Worm (Caenorhabditis elegans) whole organism, L1 larva: ENCODE results near the gene wrt-4.
A peak's percentile ranks its signal among the peaks of the same experiment; 100 is the strongest.

Experiments
- C16A3.4 ChIP-seq: fragments of 150-350 bp; optimal IDR thresholded peaks from 2 replicates; lab custom pipeline; 2014; ENCODE audit warnings: missing biosample characterization, missing genetic modification characterization
- F16B12.6 ChIP-seq: fragments of 150-350 bp; optimal IDR thresholded peaks from 2 replicates; lab custom pipeline; 2014; ENCODE audit warnings: missing biosample characterization, missing genetic modification characterization
- aha-1 ChIP-seq: fragments of 150-350 bp; optimal IDR thresholded peaks from 2 replicates; lab custom pipeline; 2014; ENCODE audit warnings: missing biosample characterization, missing genetic modification characterization
- alr-1 ChIP-seq: fragments of 200-800 bp; sonication (Bioruptor generic); optimal IDR thresholded peaks from 2 replicates; lab custom pipeline; 2018; ENCODE audit warnings: borderline replicate concordance, mild to moderate bottlenecking, missing genetic modification characterization, missing compliant biosample characterization
- aly-2 ChIP-seq: fragments of 150-350 bp; optimal IDR thresholded peaks from 2 replicates; lab custom pipeline; 2014; ENCODE audit warnings: missing biosample characterization, missing genetic modification characterization
- ama-1 ChIP-seq: fragments of 150-350 bp; optimal IDR thresholded peaks from 2 replicates; lab custom pipeline; 2014
- ceh-8 ChIP-seq: fragments of 200-800 bp; sonication (Bioruptor generic); optimal IDR thresholded peaks from 2 replicates; lab custom pipeline; 2018; ENCODE audit warnings: mild to moderate bottlenecking, missing genetic modification characterization, moderate library complexity, missing compliant biosample characterization
- ceh-82 ChIP-seq, 3 experiments: fragments of 150-350 bp in 1 of 3; sonication (generic microtip) in 2 of 3; optimal IDR thresholded peaks; 2 replicates each; lab custom pipeline; 2014 to 2017; ENCODE audit warnings: missing biosample characterization in 3 of 3, missing genetic modification characterization in 3 of 3
- ceh-88 ChIP-seq: fragments of 200-800 bp; sonication (Bioruptor generic); IDR thresholded peaks from 2 replicates; pipeline ENCODE4 v1.3.6; 2022; ENCODE audit warnings: missing genetic modification characterization, missing compliant biosample characterization
- ces-1 ChIP-seq: fragments of 150-350 bp; optimal IDR thresholded peaks from 2 replicates; lab custom pipeline; 2014; ENCODE audit warnings: missing biosample characterization, missing genetic modification reagents, missing genetic modification characterization
- dpl-1 ChIP-seq, 3 experiments: fragments of 150-350 bp in 2 of 3; sonication (generic microtip) in 1 of 3; optimal IDR thresholded peaks; 2 replicates each; lab custom pipeline; 2014 to 2017; ENCODE audit warnings: missing biosample characterization in 3 of 3, missing genetic modification characterization in 3 of 3, missing genetic modification reagents in 3 of 3
- egl-13 ChIP-seq: sonication (generic microtip); optimal IDR thresholded peaks from 2 replicates; lab custom pipeline; 2016; ENCODE audit warnings: missing genotype, missing genetic modification reagents, missing genetic modification characterization, missing compliant biosample characterization
- egl-27 ChIP-seq, 2 experiments: fragments of 150-350 bp in 1 of 2; sonication (generic microtip); optimal IDR thresholded peaks; 3 replicates each; lab custom pipeline; 2017 to 2018; ENCODE audit warnings: missing biosample characterization in 2 of 2, missing genetic modification characterization in 2 of 2, missing genetic modification reagents in 2 of 2
- ets-5 ChIP-seq: fragments of 200-800 bp; sonication (Bioruptor generic); IDR thresholded peaks from 2 replicates; pipeline ENCODE4 v1.3.6; 2022; ENCODE audit warnings: missing genetic modification characterization, missing compliant biosample characterization
- fkh-4 ChIP-seq: sonication (generic microtip); optimal IDR thresholded peaks from 2 replicates; lab custom pipeline; 2016; ENCODE audit warnings: missing compliant biosample characterization, missing genetic modification characterization, borderline replicate concordance
- fkh-8 ChIP-seq: sonication (generic microtip); optimal IDR thresholded peaks from 2 replicates; lab custom pipeline; 2016; ENCODE audit warnings: mild to moderate bottlenecking, missing genetic modification characterization, missing compliant biosample characterization
- grh-1 ChIP-seq: fragments of 200-800 bp; sonication (Bioruptor generic); IDR thresholded peaks from 2 replicates; pipeline ENCODE4 v1.3.6; 2022; ENCODE audit warnings: missing genetic modification reagents, missing genetic modification characterization, missing compliant biosample characterization
- hlh-17 ChIP-seq: fragments of 200-800 bp; sonication (Bioruptor generic); optimal IDR thresholded peaks from 2 replicates; lab custom pipeline; 2018; ENCODE audit warnings: missing genetic modification characterization, mild to moderate bottlenecking, missing compliant biosample characterization, moderate library complexity, borderline replicate concordance
- hlh-4 ChIP-seq: sonication (generic microtip); optimal IDR thresholded peaks from 2 replicates; lab custom pipeline; 2016; ENCODE audit warnings: mild to moderate bottlenecking, missing genetic modification characterization, missing compliant biosample characterization
- hpl-2 ChIP-seq: fragments of 150-350 bp; optimal IDR thresholded peaks from 2 replicates; lab custom pipeline; 2014; ENCODE audit warnings: missing biosample characterization, missing genetic modification reagents, missing genetic modification characterization
- irx-1 ChIP-seq: sonication (generic microtip); optimal IDR thresholded peaks from 2 replicates; lab custom pipeline; 2016; ENCODE audit warnings: missing genetic modification characterization, missing compliant biosample characterization
- isw-1 ChIP-seq: fragments of 200-800 bp; sonication (Bioruptor generic); IDR thresholded peaks from 2 replicates; pipeline ENCODE4 v1.3.6; 2022; ENCODE audit warnings: missing genetic modification characterization, missing compliant biosample characterization
- jun-1 ChIP-seq: fragments of 150-350 bp; optimal IDR thresholded peaks from 2 replicates; lab custom pipeline; 2014; ENCODE audit warnings: missing biosample characterization, missing genetic modification reagents, missing genetic modification characterization
- lin-13 ChIP-seq: fragments of 150-350 bp; optimal IDR thresholded peaks from 2 replicates; lab custom pipeline; 2014; ENCODE audit warnings: missing biosample characterization, missing genetic modification reagents, missing genetic modification characterization
- lin-15B ChIP-seq: fragments of 150-350 bp; sonication (generic microtip); optimal IDR thresholded peaks from 3 replicates; lab custom pipeline; 2014; ENCODE audit warnings: missing biosample characterization, missing genetic modification characterization
- lin-35 ChIP-seq, 2 experiments: fragments of 150-350 bp; optimal IDR thresholded peaks; 2 replicates each; lab custom pipeline; 2014; ENCODE audit warnings: missing biosample characterization in 2 of 2, missing genetic modification characterization in 2 of 2, missing genetic modification reagents in 2 of 2
- lin-39 ChIP-seq: fragments of 150-350 bp; optimal IDR thresholded peaks from 2 replicates; lab custom pipeline; 2014; ENCODE audit warnings: missing biosample characterization, missing genetic modification reagents, missing genetic modification characterization
- lir-3 ChIP-seq: sonication (generic microtip); optimal IDR thresholded peaks from 2 replicates; lab custom pipeline; 2016; ENCODE audit warnings: mild to moderate bottlenecking, missing genetic modification characterization, moderate library complexity, missing compliant biosample characterization; ENCODE audit not compliant: poor library complexity
- lsy-2 ChIP-seq, 2 experiments: fragments of 150-350 bp; optimal IDR thresholded peaks; 2 replicates each; lab custom pipeline; 2014; ENCODE audit warnings: missing biosample characterization in 2 of 2, missing genetic modification characterization in 2 of 2
- mab-9 ChIP-seq: fragments of 200-800 bp; sonication (Bioruptor generic); IDR thresholded peaks from 2 replicates; pipeline ENCODE4 v1.3.6; 2022; ENCODE audit warnings: missing genetic modification reagents, missing genetic modification characterization, missing compliant biosample characterization
- mdl-1 ChIP-seq, 2 experiments: fragments of 150-350 bp; optimal IDR thresholded peaks; 2 replicates each; lab custom pipeline; 2014 to 2017; ENCODE audit warnings: missing biosample characterization in 2 of 2, missing genetic modification characterization in 2 of 2, inconsistent platforms in 1 of 2
- mep-1 ChIP-seq: fragments of 150-350 bp; optimal IDR thresholded peaks from 2 replicates; lab custom pipeline; 2014; ENCODE audit warnings: missing biosample characterization, missing genetic modification characterization
- nhr-11 ChIP-seq: fragments of 150-350 bp; optimal IDR thresholded peaks from 2 replicates; lab custom pipeline; 2014; ENCODE audit warnings: missing biosample characterization, missing genetic modification characterization
- nhr-12 ChIP-seq: sonication (generic microtip); optimal IDR thresholded peaks from 2 replicates; lab custom pipeline; 2017; ENCODE audit warnings: missing biosample characterization, missing genetic modification characterization
- nhr-19 ChIP-seq: fragments of 200-800 bp; sonication (Bioruptor generic); conservative IDR thresholded peaks from 2 replicates; pipeline ENCODE4 v1.3.6; 2022; ENCODE audit warnings: missing genetic modification characterization, missing compliant biosample characterization
- nhr-20 ChIP-seq: sonication (generic microtip); optimal IDR thresholded peaks from 2 replicates; lab custom pipeline; 2016; ENCODE audit warnings: mild to moderate bottlenecking, missing genetic modification characterization, missing compliant biosample characterization
- nhr-237 ChIP-seq: fragments of 150-350 bp; optimal IDR thresholded peaks from 2 replicates; lab custom pipeline; 2014; ENCODE audit warnings: missing biosample characterization, missing genetic modification characterization
- nhr-71 ChIP-seq: sonication (generic microtip); optimal IDR thresholded peaks from 2 replicates; lab custom pipeline; 2016; ENCODE audit warnings: mild to moderate bottlenecking, missing genetic modification characterization, moderate library complexity, missing compliant biosample characterization
- nhr-76 ChIP-seq: sonication (generic microtip); optimal IDR thresholded peaks from 2 replicates; lab custom pipeline; 2017; ENCODE audit warnings: missing biosample characterization, missing genetic modification characterization
- nhr-77 ChIP-seq: fragments of 150-350 bp; optimal IDR thresholded peaks from 2 replicates; lab custom pipeline; 2014; ENCODE audit warnings: missing biosample characterization, missing genetic modification characterization
- nhr-85 ChIP-seq: sonication (generic microtip); peaks from one replicate; lab custom pipeline; 2016; ENCODE audit warnings: missing genetic modification characterization, inconsistent platforms, missing compliant biosample characterization
- nhr-90 ChIP-seq: sonication (generic microtip); optimal IDR thresholded peaks from 2 replicates; lab custom pipeline; 2016; ENCODE audit warnings: mild to moderate bottlenecking, missing genetic modification characterization, missing compliant biosample characterization; ENCODE audit not compliant: poor library complexity
- pqm-1 ChIP-seq: sonication (generic microtip); optimal IDR thresholded peaks from 3 replicates; lab custom pipeline; 2017; ENCODE audit warnings: missing biosample characterization, missing genetic modification characterization
- snu-23 ChIP-seq: sonication (generic microtip); optimal IDR thresholded peaks from 2 replicates; lab custom pipeline; 2016; ENCODE audit warnings: missing genetic modification characterization, missing compliant biosample characterization
- sptf-1 ChIP-seq: fragments of 150-350 bp; optimal IDR thresholded peaks from 2 replicates; lab custom pipeline; 2014; ENCODE audit warnings: missing biosample characterization, missing genetic modification characterization
- swsn-7 ChIP-seq: sonication (generic microtip); optimal IDR thresholded peaks from 2 replicates; lab custom pipeline; 2016; ENCODE audit warnings: missing genetic modification characterization, missing compliant biosample characterization
- tbx-2 ChIP-seq: sonication (generic microtip); optimal IDR thresholded peaks from 2 replicates; lab custom pipeline; 2016; ENCODE audit warnings: missing genetic modification characterization, missing compliant biosample characterization
- tlp-1 ChIP-seq: fragments of 150-350 bp; optimal IDR thresholded peaks from 2 replicates; lab custom pipeline; 2014; ENCODE audit warnings: missing biosample characterization, missing genetic modification characterization
- unc-130 ChIP-seq: fragments of 150-350 bp; optimal IDR thresholded peaks from 2 replicates; lab custom pipeline; 2017; ENCODE audit warnings: missing biosample characterization, missing genetic modification characterization, inconsistent platforms
- unc-30 ChIP-seq: sonication (generic microtip); optimal IDR thresholded peaks from 2 replicates; lab custom pipeline; 2017; ENCODE audit warnings: missing biosample characterization, missing genetic modification characterization
- unc-86 ChIP-seq: sonication (generic microtip); optimal IDR thresholded peaks from 2 replicates; lab custom pipeline; 2016; ENCODE audit warnings: missing genetic modification characterization, missing compliant biosample characterization
- unc-98 ChIP-seq: fragments of 200-800 bp; sonication (Bioruptor generic); IDR thresholded peaks from 2 replicates; pipeline ENCODE4 v1.3.6; 2022; ENCODE audit warnings: missing genetic modification characterization, missing compliant biosample characterization
- zag-1 ChIP-seq: fragments of 150-350 bp; optimal IDR thresholded peaks from 2 replicates; lab custom pipeline; 2014; ENCODE audit warnings: missing biosample characterization, missing genetic modification characterization
- zip-4 ChIP-seq: fragments of 200-800 bp; sonication (Bioruptor generic); optimal IDR thresholded peaks from 2 replicates; lab custom pipeline; 2018; ENCODE audit warnings: mild to moderate bottlenecking, missing genetic modification characterization, moderate library complexity, missing compliant biosample characterization

The wrt-4 gene

ce11 chrX:15741852-15742251 lies 15.2 kb downstream of the wrt-4 start (continued):
- TF ChIP-seq mdl-1 (tag; optimal IDR thresholded peaks at IDR 0.05; lab: Kevin White, UChicago) (peak in 1 of 2 experiments; percentile 51), zag-1 (tag; lab: Kevin White, UChicago) (no peak), aha-1 (no peak), mep-1 (tag; lab: Kevin White, UChicago) (peak; percentile 47), egl-13 (peak; percentile 42), egl-27 (tag; optimal IDR thresholded peaks at IDR 0.05; lab: Kevin White, UChicago) (peak in 1 of 2 experiments; percentile 32), ets-5 (GFP tag; lab: Robert Waterston, UW) (no peak), zip-4 (GFP tag; lab: Kevin White, UChicago) (peak; percentile 25), dpl-1 (GFP tag; optimal IDR thresholded peaks at IDR 0.05; lab: Kevin White, UChicago) (peak in 1 of 3 experiments; percentile 18), nhr-11 (tag; lab: Kevin White, UChicago) (no peak), tbx-2 (peak; percentile 68), grh-1 (no peak), swsn-7 (tag; lab: Kevin White, UChicago) (peak; percentile 55), unc-98 (no peak), F16B12.6 (tag; lab: Kevin White, UChicago) (peak; percentile 32), irx-1 (peak; percentile 24), hlh-17 (no peak), ama-1 (lab: Kevin White, UChicago) (no peak), lin-13 (peak; percentile 22), unc-30 (no peak), hpl-2 (no peak), pqm-1 (tag; lab: Kevin White, UChicago) (no peak), isw-1 (peak; percentile 12; the same call in 1 of the 2 replicates), tlp-1 (tag; lab: Kevin White, UChicago) (no peak), lsy-2 (tag; optimal IDR thresholded peaks at IDR 0.05; lab: Kevin White, UChicago) (peak; percentile 47 to 52), jun-1 (tag; lab: Kevin White, UChicago) (peak; percentile 36), alr-1 (tag; lab: Kevin White, UChicago) (no peak), aly-2 (tag; lab: Kevin White, UChicago) (no peak), nhr-90 (tag; lab: Kevin White, UChicago) (peak; percentile 55), ceh-88 (no peak), lir-3 (tag; lab: Kevin White, UChicago) (peak; percentile 47), mab-9 (GFP tag; lab: Robert Waterston, UW) (no peak), unc-86 (tag; lab: Kevin White, UChicago) (peak; percentile 66), snu-23 (peak; percentile 79), C16A3.4 (peak; percentile 50), lin-15B (tag; lab: Kevin White, UChicago) (peak; percentile 83), lin-35 (GFP tag; optimal IDR thresholded peaks at IDR 0.05; lab: Kevin White, UChicago) (peak; percentile 32 to 70), ces-1 (GFP tag; lab: Kevin White, UChicago) (no peak), nhr-237 (no peak), fkh-4 (tag; lab: Kevin White, UChicago) (no peak), lin-39 (tag; lab: Kevin White, UChicago) (no peak), ceh-82 (tag; optimal IDR thresholded peaks at IDR 0.05; lab: Kevin White, UChicago) (peak; percentile 30 to 83 (median 82)), unc-130 (no peak), sptf-1 (tag; lab: Kevin White, UChicago) (no peak), nhr-71 (tag; lab: Kevin White, UChicago) (peak; percentile 68), nhr-20 (tag; lab: Kevin White, UChicago) (peak; percentile 62), ceh-8 (peak; percentile 74), nhr-85 (tag; lab: Kevin White, UChicago) (peak; percentile 65), fkh-8 (tag; lab: Kevin White, UChicago) (peak; percentile 70), hlh-4 (tag; lab: Kevin White, UChicago) (no peak), nhr-76 (tag; lab: Kevin White, UChicago) (peak; percentile 55), nhr-12 (tag; lab: Kevin White, UChicago) (no peak), nhr-77 (peak; percentile 44), nhr-19 (GFP tag; lab: Robert Waterston, UW) (peak; percentile 63)
